Fruit fly (Drosophila melanogaster) whole organism, embryonic: ENCODE results near the gene AstCC.

Source experiments
- Atf6 ChIP-seq: fragments of 200-800 bp; sonication (Bioruptor generic); IDR thresholded peaks from 2 replicates; pipeline ENCODE4 v1.3.6; 2022; ENCODE audit warnings: missing biosample characterization, missing genetic modification characterization
- CG10979 ChIP-seq: fragments of 200-800 bp; sonication (Bioruptor generic); optimal IDR thresholded peaks from 2 replicates; lab custom pipeline; 2018; ENCODE audit warnings: missing biosample characterization, mild to moderate bottlenecking, missing genetic modification characterization, moderate library complexity
- CG12219 ChIP-seq: fragments of 200-800 bp; sonication (Bioruptor generic); optimal IDR thresholded peaks from 3 replicates; lab custom pipeline; 2018; ENCODE audit warnings: missing biosample characterization, mild to moderate bottlenecking, missing genetic modification characterization
- CG1233 ChIP-seq: fragments of 200-800 bp; sonication (Bioruptor generic); optimal IDR thresholded peaks from 4 replicates; lab custom pipeline; 2018; ENCODE audit warnings: missing biosample characterization, mild to moderate bottlenecking, missing genetic modification characterization
- CG13296 ChIP-seq: fragments of 200-800 bp; sonication (Bioruptor generic); optimal IDR thresholded peaks from 3 replicates; lab custom pipeline; 2018; ENCODE audit warnings: missing biosample characterization, mild to moderate bottlenecking, missing genetic modification characterization
- CG13424 ChIP-seq: fragments of 200-800 bp; sonication (Bioruptor generic); optimal IDR thresholded peaks from 2 replicates; lab custom pipeline; 2019; ENCODE audit warnings: missing biosample characterization, mild to moderate bottlenecking, missing genetic modification characterization, moderate library complexity
- CG13624 ChIP-seq: fragments of 200-800 bp; sonication (Bioruptor generic); optimal IDR thresholded peaks from 2 replicates; lab custom pipeline; 2016; ENCODE audit warnings: missing biosample characterization, missing genetic modification characterization
- CG14441 ChIP-seq: fragments of 200-800 bp; sonication (Bioruptor generic); IDR thresholded peaks from 2 replicates; pipeline ENCODE4 v1.3.6; 2022; ENCODE audit warnings: missing biosample characterization, missing genetic modification characterization
- CG16815 ChIP-seq: fragments of 200-800 bp; sonication (Bioruptor generic); optimal IDR thresholded peaks from 3 replicates; lab custom pipeline; 2017; ENCODE audit warnings: missing biosample characterization, mild to moderate bottlenecking, missing genetic modification characterization
- CG17829 ChIP-seq: fragments of 200-800 bp; optimal IDR thresholded peaks from 2 replicates; lab custom pipeline; 2019; ENCODE audit warnings: missing biosample characterization, mild to moderate bottlenecking, missing genetic modification characterization, moderate library complexity
- CG32532 ChIP-seq: fragments of 200-800 bp; sonication (Bioruptor generic); IDR thresholded peaks from 2 replicates; pipeline ENCODE4 v1.3.6; 2022; ENCODE audit warnings: missing biosample characterization, missing genetic modification characterization
- CG3407 ChIP-seq: fragments of 200-800 bp; sonication (Bioruptor generic); optimal IDR thresholded peaks from 2 replicates; lab custom pipeline; 2018; ENCODE audit warnings: missing biosample characterization, mild to moderate bottlenecking, missing genetic modification characterization
- CG4424 ChIP-seq: fragments of 200-800 bp; sonication (Bioruptor generic); optimal IDR thresholded peaks from 3 replicates; lab custom pipeline; 2016; ENCODE audit warnings: missing biosample characterization, missing genetic modification characterization
- CG6683 ChIP-seq: fragments of 200-800 bp; sonication (Bioruptor generic); optimal IDR thresholded peaks from 2 replicates; lab custom pipeline; 2017; ENCODE audit warnings: missing biosample characterization, mild to moderate bottlenecking, missing genetic modification characterization, missing genetic modification reagents
- CG8281 ChIP-seq: fragments of 200-800 bp; sonication (Bioruptor generic); optimal IDR thresholded peaks from 2 replicates; lab custom pipeline; 2018; ENCODE audit warnings: missing biosample characterization, mild to moderate bottlenecking, missing genetic modification characterization, moderate library complexity
- Dp ChIP-seq: fragments of 200-800 bp; sonication (Bioruptor generic); optimal IDR thresholded peaks from 2 replicates; lab custom pipeline; 2018; ENCODE audit warnings: missing biosample characterization, mild to moderate bottlenecking, missing genetic modification characterization, moderate library complexity
- Fer1 ChIP-seq: fragments of 200-800 bp; sonication (Bioruptor generic); optimal IDR thresholded peaks from 2 replicates; lab custom pipeline; 2017; ENCODE audit warnings: missing biosample characterization, mild to moderate bottlenecking, missing genetic modification characterization
- HLHmδ ChIP-seq: fragments of 200-800 bp; sonication (Bioruptor generic); optimal IDR thresholded peaks from 2 replicates; lab custom pipeline; 2018; ENCODE audit warnings: missing biosample characterization, mild to moderate bottlenecking, missing genetic modification characterization, moderate library complexity
- HmgZ ChIP-seq: fragments of 200-800 bp; sonication (Bioruptor generic); optimal IDR thresholded peaks from 2 replicates; lab custom pipeline; 2018; ENCODE audit warnings: missing biosample characterization, mild to moderate bottlenecking, missing genetic modification characterization
- Lhr ChIP-seq: fragments of 200-800 bp; sonication (Bioruptor generic); optimal IDR thresholded peaks from 3 replicates; lab custom pipeline; 2017; ENCODE audit warnings: mild to moderate bottlenecking, missing biosample characterization, missing genetic modification reagents, missing genetic modification characterization
- Mes4 ChIP-seq: fragments of 200-800 bp; sonication (Bioruptor generic); optimal IDR thresholded peaks from 2 replicates; lab custom pipeline; 2016; ENCODE audit warnings: missing biosample characterization, missing genetic modification characterization
- Nf-YA ChIP-seq: fragments of 200-800 bp; sonication (Bioruptor generic); IDR thresholded peaks from 2 replicates; pipeline ENCODE4 v1.3.6; 2022; ENCODE audit warnings: missing biosample characterization, missing genetic modification characterization
- Ptx1 ChIP-seq: fragments of 200-800 bp; sonication (Bioruptor generic); IDR thresholded peaks from 2 replicates; pipeline ENCODE4 v1.3.6; 2022; ENCODE audit warnings: missing biosample characterization, missing genetic modification characterization
- Sox100B ChIP-seq: fragments of 200-800 bp; sonication (Bioruptor generic); optimal IDR thresholded peaks from 3 replicates; lab custom pipeline; 2018; ENCODE audit warnings: missing biosample characterization, mild to moderate bottlenecking, missing genetic modification characterization
- Trl ChIP-seq, 3 experiments: fragments of >200 bp in 2 of 3; fragments of 200-800 bp in 1 of 3; sonication (Bioruptor generic) in 1 of 3; optimal IDR thresholded peaks; 2 replicates in 1 of 3; 3 replicates in 2 of 3; lab custom pipeline; 2016 to 2017; ENCODE audit warnings: missing biosample characterization in 1 of 3, missing genetic modification characterization in 1 of 3
- Usf ChIP-seq: fragments of 200-800 bp; sonication (Bioruptor generic); optimal IDR thresholded peaks from 2 replicates; lab custom pipeline; 2017; ENCODE audit warnings: missing genotype, missing biosample characterization, missing genetic modification characterization
- abd-A ChIP-seq: fragments of 200-800 bp; sonication (Bioruptor generic); optimal IDR thresholded peaks from 3 replicates; lab custom pipeline; 2019; ENCODE audit warnings: missing biosample characterization, mild to moderate bottlenecking, missing genetic modification characterization, moderate library complexity
- az2 ChIP-seq: fragments of 200-800 bp; sonication (Bioruptor generic); optimal IDR thresholded peaks from 3 replicates; lab custom pipeline; 2016; ENCODE audit warnings: missing biosample characterization, missing genetic modification characterization
- bsh ChIP-seq, 2 experiments: fragments of 200-800 bp; sonication (Bioruptor generic); optimal IDR thresholded peaks; 2 replicates each; lab custom pipeline; 2017 to 2018; ENCODE audit warnings: mild to moderate bottlenecking in 2 of 2, missing biosample characterization in 2 of 2, missing genetic modification characterization in 2 of 2, moderate library complexity in 1 of 2
- cas ChIP-seq: fragments of 200-800 bp; sonication (Bioruptor generic); IDR thresholded peaks from 2 replicates; pipeline ENCODE4 v1.3.6; 2022; ENCODE audit warnings: missing biosample characterization, missing genetic modification characterization
- dati ChIP-seq: fragments of 200-800 bp; sonication (Bioruptor generic); IDR thresholded peaks from 2 replicates; pipeline ENCODE4 v1.3.6; 2022; ENCODE audit warnings: missing biosample characterization, missing genetic modification characterization
- ems ChIP-seq: fragments of 200-800 bp; sonication (Bioruptor generic); optimal IDR thresholded peaks from 3 replicates; lab custom pipeline; 2016; ENCODE audit warnings: missing biosample characterization, missing genetic modification characterization
- grn ChIP-seq: fragments of 200-800 bp; sonication (Bioruptor generic); optimal IDR thresholded peaks from 3 replicates; lab custom pipeline; 2017; ENCODE audit warnings: missing biosample characterization, missing genetic modification characterization
- hb ChIP-seq: fragments of 200-800 bp; sonication (Bioruptor generic); IDR thresholded peaks from 3 replicates; pipeline ENCODE4 v1.3.6; 2022; ENCODE audit warnings: missing biosample characterization, missing genetic modification characterization; ENCODE audit not compliant: partially characterized antibody
- hbn ChIP-seq: fragments of 200-800 bp; sonication (Bioruptor generic); IDR thresholded peaks from 2 replicates; pipeline ENCODE4 v1.3.6; 2022; ENCODE audit warnings: missing biosample characterization, missing genetic modification characterization; ENCODE audit not compliant: partially characterized antibody
- ken ChIP-seq: fragments of 200-800 bp; sonication (Bioruptor generic); IDR thresholded peaks from 3 replicates; pipeline ENCODE4 v1.3.6; 2022; ENCODE audit warnings: missing biosample characterization, missing genetic modification characterization
- lab ChIP-seq: fragments of 200-800 bp; sonication (Bioruptor generic); optimal IDR thresholded peaks from 3 replicates; lab custom pipeline; 2017; ENCODE audit warnings: missing biosample characterization, missing genetic modification characterization, mild to moderate bottlenecking, moderate library complexity, missing genetic modification reagents
- lmd ChIP-seq: fragments of 200-800 bp; sonication (Bioruptor generic); IDR thresholded peaks from 2 replicates; pipeline ENCODE4 v1.3.6; 2022; ENCODE audit warnings: missing biosample characterization, missing genetic modification characterization
- nerfin-1 ChIP-seq: fragments of 200-800 bp; sonication (Bioruptor generic); optimal IDR thresholded peaks from 3 replicates; lab custom pipeline; 2019; ENCODE audit warnings: missing biosample characterization, mild to moderate bottlenecking, missing genetic modification characterization, moderate library complexity
- org-1 ChIP-seq: fragments of 200-800 bp; sonication (Bioruptor generic); optimal IDR thresholded peaks from 2 replicates; lab custom pipeline; 2017; ENCODE audit warnings: missing biosample characterization, missing genetic modification characterization
- seq ChIP-seq: fragments of 200-800 bp; sonication (Bioruptor generic); IDR thresholded peaks from 2 replicates; pipeline ENCODE4 v1.3.6; 2022; ENCODE audit warnings: missing biosample characterization, missing genetic modification characterization
- slou ChIP-seq: fragments of 200-800 bp; sonication (Bioruptor generic); optimal IDR thresholded peaks from 3 replicates; lab custom pipeline; 2016; ENCODE audit warnings: missing biosample characterization, missing genetic modification characterization
- sob ChIP-seq: fragments of 200-800 bp; sonication (Bioruptor generic); IDR thresholded peaks from 2 replicates; pipeline ENCODE4 v1.3.6; 2022; ENCODE audit warnings: missing biosample characterization, missing genetic modification characterization
- stc ChIP-seq: fragments of 200-800 bp; sonication (Bioruptor generic); IDR thresholded peaks from 2 replicates; pipeline ENCODE4 v1.3.6; 2022; ENCODE audit warnings: missing biosample characterization, missing genetic modification characterization
- tin ChIP-seq: fragments of 200-800 bp; sonication (Bioruptor generic); optimal IDR thresholded peaks from 3 replicates; lab custom pipeline; 2016; ENCODE audit warnings: missing biosample characterization, missing genetic modification characterization
- tna ChIP-seq: fragments of 200-800 bp; sonication (Bioruptor generic); IDR thresholded peaks from 2 replicates; pipeline ENCODE4 v1.3.6; 2022; ENCODE audit warnings: missing biosample characterization, missing genetic modification characterization; ENCODE audit not compliant: partially characterized antibody
- unpg ChIP-seq: fragments of 200-800 bp; sonication (Bioruptor generic); optimal IDR thresholded peaks from 3 replicates; lab custom pipeline; 2018; ENCODE audit warnings: missing biosample characterization, mild to moderate bottlenecking, missing genetic modification characterization, moderate library complexity
- vnd ChIP-seq: fragments of 200-800 bp; sonication (Bioruptor generic); IDR thresholded peaks from 3 replicates; pipeline ENCODE4 v1.3.6; 2022; ENCODE audit warnings: missing biosample characterization, missing genetic modification characterization; ENCODE audit not compliant: partially characterized antibody

Gene AstCC

dm6 chr2L:11044678-11045466 is 40.2 kb downstream of the AstCC start (continued):
- TF ChIP-seq Trl (optimal IDR thresholded peaks at IDR 0.05; lab: Kevin White, UChicago) (peak; percentile 81 to 93), Trl (GFP tag; optimal IDR thresholded peaks at IDR 0.05; lab: Kevin White, UChicago) (peak; percentile 43), bsh (GFP tag; optimal IDR thresholded peaks at IDR 0.05; lab: Kevin White, UChicago) (peak; percentile 42 to 49), Sox100B (GFP tag; lab: Kevin White, UChicago) (peak; percentile 14), Usf (GFP tag; lab: Kevin White, UChicago) (no peak), abd-A (tag; lab: Kevin White, UChicago) (no peak), CG16815 (peak; percentile 41), CG32532 (GFP tag; lab: Robert Waterston, UW) (peak; percentile 40; the same call in 1 of the 2 replicates), CG8281 (tag; lab: Kevin White, UChicago) (peak; percentile 7), cas (no peak), stc (GFP tag; lab: Robert Waterston, UW) (no peak; the same call in 1 of the 2 replicates), CG1233 (GFP tag; lab: Kevin White, UChicago) (peak; percentile 61), CG3407 (GFP tag; lab: Kevin White, UChicago) (peak; percentile 59), Dp (GFP tag; lab: Kevin White, UChicago) (no peak), vnd (GFP tag; lab: Robert Waterston, UW) (no peak), sob (GFP tag; lab: Robert Waterston, UW) (peak; percentile 26; the same call in 1 of the 2 replicates), slou (no peak), seq (peak; percentile 46; the same call in 1 of the 2 replicates), CG17829 (tag; lab: Kevin White, UChicago) (no peak), org-1 (GFP tag; lab: Kevin White, UChicago) (peak; percentile 55), Mes4 (no peak), CG10979 (no peak), Lhr (GFP tag; lab: Kevin White, UChicago) (peak; percentile 8), HmgZ (tag; lab: Kevin White, UChicago) (peak; percentile 54), HLHmδ (GFP tag; lab: Kevin White, UChicago) (peak; percentile 19), CG13424 (tag; lab: Kevin White, UChicago) (peak; percentile 30), CG12219 (GFP tag; lab: Kevin White, UChicago) (peak; percentile 36), CG13624 (GFP tag; lab: Kevin White, UChicago) (no peak), lab (peak; percentile 69), unpg (GFP tag; lab: Kevin White, UChicago) (peak; percentile 15), Ptx1 (GFP tag; lab: Robert Waterston, UW) (peak; percentile 36; the same call in 1 of the 2 replicates), nerfin-1 (tag; lab: Kevin White, UChicago) (peak; percentile 55), dati (no peak), tin (no peak), Fer1 (GFP tag; lab: Kevin White, UChicago) (peak; percentile 43), Nf-YA (GFP tag; lab: Robert Waterston, UW) (no peak), CG14441 (GFP tag; lab: Robert Waterston, UW) (peak; percentile 49), az2 (GFP tag; lab: Kevin White, UChicago) (peak; percentile 20), Atf6 (GFP tag; lab: Robert Waterston, UW) (peak; percentile 31; the same call in 1 of the 2 replicates), tna (GFP tag; lab: Robert Waterston, UW) (no peak; the same call in 1 of the 2 replicates), hbn (GFP tag; lab: Robert Waterston, UW) (no peak), hb (no peak), lmd (GFP tag; lab: Robert Waterston, UW) (peak; percentile 59), ken (GFP tag; lab: Robert Waterston, UW) (no peak), CG6683 (peak; percentile 22), CG13296 (peak; percentile 62), ems (GFP tag; lab: Kevin White, UChicago) (no peak), grn (GFP tag; lab: Kevin White, UChicago) (peak; percentile 58), CG4424 (GFP tag; lab: Kevin White, UChicago) (peak; percentile 18)
